Fruit fly (Drosophila melanogaster) whole organism, embryonic: Measurements from ENCODE around the gene Coa8.

Experiments used
- Aef1 ChIP-seq: fragments of 200-800 bp; sonication (Bioruptor generic); IDR thresholded peaks from 3 replicates; pipeline ENCODE4 v1.3.6; 2022; ENCODE audit warnings: missing biosample characterization, missing genetic modification characterization
- Bgb ChIP-seq: fragments of 200-800 bp; sonication (Bioruptor generic); IDR thresholded peaks from 2 replicates; pipeline ENCODE4 v1.3.6; 2022; ENCODE audit warnings: missing biosample characterization, missing genetic modification characterization; ENCODE audit not compliant: partially characterized antibody
- CG10274 ChIP-seq: fragments of 200-800 bp; sonication (Bioruptor generic); optimal IDR thresholded peaks from 3 replicates; lab custom pipeline; 2017; ENCODE audit warnings: missing biosample characterization, mild to moderate bottlenecking, missing genetic modification characterization
- CG10366 ChIP-seq: fragments of 200-800 bp; sonication (Bioruptor generic); IDR thresholded peaks from 2 replicates; pipeline ENCODE4 v1.3.6; 2022; ENCODE audit warnings: missing biosample characterization, missing genetic modification characterization
- CG11695 ChIP-seq: fragments of 200-800 bp; sonication (Bioruptor generic); IDR thresholded peaks from 3 replicates; pipeline ENCODE4 v1.3.6; 2022; ENCODE audit warnings: missing biosample characterization, missing genetic modification characterization
- CG12155 ChIP-seq: fragments of 200-800 bp; sonication (Bioruptor generic); optimal IDR thresholded peaks from 3 replicates; lab custom pipeline; 2016; ENCODE audit warnings: missing biosample characterization, missing genetic modification characterization
- CG12219 ChIP-seq: fragments of 200-800 bp; sonication (Bioruptor generic); optimal IDR thresholded peaks from 3 replicates; lab custom pipeline; 2018; ENCODE audit warnings: missing biosample characterization, mild to moderate bottlenecking, missing genetic modification characterization
- CG3065 ChIP-seq: fragments of 200-800 bp; sonication (Bioruptor generic); optimal IDR thresholded peaks from 2 replicates; lab custom pipeline; 2016; ENCODE audit warnings: missing biosample characterization, missing genetic modification characterization
- CG34376 ChIP-seq: fragments of 200-800 bp; sonication (Bioruptor generic); optimal IDR thresholded peaks from 2 replicates; lab custom pipeline; 2018; ENCODE audit warnings: missing biosample characterization, mild to moderate bottlenecking, missing genetic modification characterization
- CG5953 ChIP-seq: fragments of 200-800 bp; sonication (Bioruptor generic); IDR thresholded peaks from 2 replicates; pipeline ENCODE4 v1.3.6; 2022; ENCODE audit warnings: missing biosample characterization, missing genetic modification characterization
- CG6254 ChIP-seq: fragments of 200-800 bp; sonication (Bioruptor generic); optimal IDR thresholded peaks from 3 replicates; lab custom pipeline; 2017; ENCODE audit warnings: mild to moderate bottlenecking, missing biosample characterization, missing genetic modification reagents, missing genetic modification characterization
- CG6654 ChIP-seq: fragments of 200-800 bp; sonication (Bioruptor generic); optimal IDR thresholded peaks from 2 replicates; lab custom pipeline; 2017; ENCODE audit warnings: missing biosample characterization, mild to moderate bottlenecking, missing genetic modification characterization
- CG6765 ChIP-seq: fragments of 200-800 bp; sonication (Bioruptor generic); optimal IDR thresholded peaks from 3 replicates; lab custom pipeline; 2017; ENCODE audit warnings: missing biosample characterization, mild to moderate bottlenecking, missing genetic modification characterization
- CG6854 ChIP-seq: fragments of 200-800 bp; sonication (Bioruptor generic); optimal IDR thresholded peaks from 3 replicates; lab custom pipeline; 2017; ENCODE audit warnings: missing biosample characterization, mild to moderate bottlenecking, missing genetic modification characterization
- CG7357 ChIP-seq: fragments of 200-800 bp; sonication (Bioruptor generic); IDR thresholded peaks from 3 replicates; pipeline ENCODE4 v1.3.6; 2022; ENCODE audit warnings: missing biosample characterization, missing genetic modification characterization
- CG7745 ChIP-seq: fragments of 200-800 bp; sonication (Bioruptor generic); optimal IDR thresholded peaks from 2 replicates; lab custom pipeline; 2018; ENCODE audit warnings: missing biosample characterization, mild to moderate bottlenecking, missing genetic modification characterization, moderate library complexity
- CG7839 ChIP-seq: fragments of 200-800 bp; sonication (Bioruptor generic); optimal IDR thresholded peaks from 3 replicates; lab custom pipeline; 2018; ENCODE audit warnings: missing biosample characterization, mild to moderate bottlenecking, missing genetic modification characterization, moderate library complexity
- CG7928 ChIP-seq: fragments of 200-800 bp; sonication (Bioruptor generic); optimal IDR thresholded peaks from 2 replicates; lab custom pipeline; 2017; ENCODE audit warnings: missing biosample characterization, mild to moderate bottlenecking, missing genetic modification characterization
- CG7987 ChIP-seq: fragments of 200-800 bp; sonication (Bioruptor generic); optimal IDR thresholded peaks from 2 replicates; lab custom pipeline; 2018; ENCODE audit warnings: missing biosample characterization, mild to moderate bottlenecking, missing genetic modification characterization, moderate library complexity
- CG8359 ChIP-seq: fragments of 200-800 bp; sonication (Bioruptor generic); optimal IDR thresholded peaks from 2 replicates; lab custom pipeline; 2017; ENCODE audit warnings: missing biosample characterization, mild to moderate bottlenecking, missing genetic modification characterization, borderline replicate concordance
- CG9437 ChIP-seq: fragments of 200-800 bp; sonication (Bioruptor generic); optimal IDR thresholded peaks from 2 replicates; lab custom pipeline; 2018; ENCODE audit warnings: missing biosample characterization, mild to moderate bottlenecking, missing genetic modification characterization
- CkIIα-i1 ChIP-seq: fragments of 200-800 bp; sonication (Bioruptor generic); IDR thresholded peaks from 2 replicates; pipeline ENCODE4 v1.3.6; 2022; ENCODE audit warnings: missing biosample characterization, missing genetic modification characterization
- Dip2 ChIP-seq: fragments of 200-800 bp; sonication (Bioruptor generic); IDR thresholded peaks from 2 replicates; pipeline ENCODE4 v1.3.6; 2022; ENCODE audit warnings: missing biosample characterization, missing genetic modification characterization
- Ets65A ChIP-seq: fragments of 200-800 bp; sonication (Bioruptor generic); peaks from one replicate; lab custom pipeline; 2016; ENCODE audit warnings: missing biosample characterization, missing genetic modification characterization
- Ets97D ChIP-seq: fragments of 200-800 bp; sonication (Bioruptor generic); optimal IDR thresholded peaks from 3 replicates; lab custom pipeline; 2016; ENCODE audit warnings: missing biosample characterization, missing genetic modification characterization
- Fer1 ChIP-seq: fragments of 200-800 bp; sonication (Bioruptor generic); optimal IDR thresholded peaks from 2 replicates; lab custom pipeline; 2017; ENCODE audit warnings: missing biosample characterization, mild to moderate bottlenecking, missing genetic modification characterization
- Hr51 ChIP-seq, 2 experiments: fragments of 200-800 bp; sonication (Bioruptor generic); optimal IDR thresholded peaks; 2 replicates in 1 of 2; 3 replicates in 1 of 2; lab custom pipeline; 2016 to 2018; ENCODE audit warnings: missing biosample characterization in 2 of 2, missing genetic modification characterization in 2 of 2, mild to moderate bottlenecking in 1 of 2, moderate library complexity in 1 of 2
- Mrtf ChIP-seq: fragments of 200-800 bp; sonication (Bioruptor generic); IDR thresholded peaks from 3 replicates; pipeline ENCODE4 v1.3.6; 2022; ENCODE audit warnings: missing biosample characterization, missing genetic modification characterization
- Optix ChIP-seq: fragments of 200-800 bp; sonication (Bioruptor generic); IDR thresholded peaks from 3 replicates; pipeline ENCODE4 v1.3.6; 2022; ENCODE audit warnings: missing biosample characterization, missing genetic modification characterization
- PHDP ChIP-seq: fragments of 200-800 bp; sonication (Bioruptor generic); optimal IDR thresholded peaks from 3 replicates; lab custom pipeline; 2018; ENCODE audit warnings: missing biosample characterization, mild to moderate bottlenecking, missing genetic modification characterization, moderate library complexity
- Side ChIP-seq: fragments of 200-800 bp; sonication (Bioruptor generic); optimal IDR thresholded peaks from 2 replicates; lab custom pipeline; 2016; ENCODE audit warnings: missing biosample characterization, missing genetic modification characterization
- Ssrp ChIP-seq: fragments of 200-800 bp; sonication (Bioruptor generic); optimal IDR thresholded peaks from 2 replicates; lab custom pipeline; 2018; ENCODE audit warnings: missing biosample characterization, mild to moderate bottlenecking, missing genetic modification characterization, moderate library complexity
- Vsx1 ChIP-seq: fragments of 200-800 bp; sonication (Bioruptor generic); optimal IDR thresholded peaks from 2 replicates; lab custom pipeline; 2017; ENCODE audit warnings: missing biosample characterization, mild to moderate bottlenecking, missing genetic modification characterization, missing genetic modification reagents
- aop ChIP-seq: fragments of 200-800 bp; sonication (Bioruptor generic); IDR thresholded peaks from 2 replicates; pipeline ENCODE4 v1.3.6; 2022; ENCODE audit warnings: missing biosample characterization, missing genetic modification characterization
- bbx ChIP-seq: fragments of 200-800 bp; sonication (Bioruptor generic); IDR thresholded peaks from 2 replicates; pipeline ENCODE4 v1.3.6; 2022; ENCODE audit warnings: missing biosample characterization, missing genetic modification characterization; ENCODE audit not compliant: partially characterized antibody
- bigmax ChIP-seq: fragments of 200-800 bp; sonication (Bioruptor generic); optimal IDR thresholded peaks from 2 replicates; lab custom pipeline; 2018; ENCODE audit warnings: missing biosample characterization, mild to moderate bottlenecking, missing genetic modification characterization
- chn ChIP-seq: fragments of 200-800 bp; sonication (Bioruptor generic); optimal IDR thresholded peaks from 2 replicates; lab custom pipeline; 2016; ENCODE audit warnings: missing biosample characterization, missing genetic modification characterization
- croc ChIP-seq: fragments of 200-800 bp; sonication (Bioruptor generic); conservative IDR thresholded peaks from 3 replicates; pipeline ENCODE4 v1.3.6; 2022; ENCODE audit warnings: missing biosample characterization, missing genetic modification characterization
- exex ChIP-seq: fragments of 200-800 bp; sonication (Bioruptor generic); optimal IDR thresholded peaks from 4 replicates; lab custom pipeline; 2018; ENCODE audit warnings: missing biosample characterization, mild to moderate bottlenecking, missing genetic modification characterization, moderate library complexity
- fu2 ChIP-seq: fragments of 200-800 bp; sonication (Bioruptor generic); optimal IDR thresholded peaks from 2 replicates; lab custom pipeline; 2016; ENCODE audit warnings: missing biosample characterization, missing genetic modification characterization
- gsb ChIP-seq: fragments of 200-800 bp; sonication (Bioruptor generic); IDR thresholded peaks from 2 replicates; pipeline ENCODE4 v1.3.6; 2022; ENCODE audit warnings: missing biosample characterization, missing genetic modification characterization
- luna ChIP-seq: fragments of 200-800 bp; sonication (Bioruptor generic); optimal IDR thresholded peaks from 2 replicates; lab custom pipeline; 2016; ENCODE audit warnings: missing biosample characterization, missing genetic modification characterization
- mld ChIP-seq: fragments of 200-800 bp; sonication (Bioruptor generic); IDR thresholded peaks from 3 replicates; pipeline ENCODE4 v1.3.6; 2022; ENCODE audit warnings: missing biosample characterization, missing genetic modification characterization; ENCODE audit not compliant: partially characterized antibody
- nom ChIP-seq: fragments of 200-800 bp; sonication (Bioruptor generic); optimal IDR thresholded peaks from 2 replicates; lab custom pipeline; 2017; ENCODE audit warnings: missing biosample characterization, missing genetic modification characterization, mild to moderate bottlenecking, moderate library complexity, missing genetic modification reagents
- pho ChIP-seq: fragments of 200-800 bp; sonication (Bioruptor generic); optimal IDR thresholded peaks from 2 replicates; lab custom pipeline; 2016; ENCODE audit warnings: missing biosample characterization, missing genetic modification characterization
- sd ChIP-seq: fragments of 200-800 bp; sonication (Bioruptor generic); optimal IDR thresholded peaks from 3 replicates; lab custom pipeline; 2018; ENCODE audit warnings: missing biosample characterization, mild to moderate bottlenecking, missing genetic modification characterization, moderate library complexity
- sisA ChIP-seq: fragments of 200-800 bp; sonication (Bioruptor generic); IDR thresholded peaks from 2 replicates; pipeline ENCODE4 v1.3.6; 2022; ENCODE audit warnings: missing biosample characterization, missing genetic modification characterization
- tin ChIP-seq: fragments of 200-800 bp; sonication (Bioruptor generic); optimal IDR thresholded peaks from 3 replicates; lab custom pipeline; 2016; ENCODE audit warnings: missing biosample characterization, missing genetic modification characterization
- ttk ChIP-seq: fragments of 200-800 bp; sonication (Bioruptor generic); IDR thresholded peaks from 2 replicates; pipeline ENCODE4 v2.1.2; 2022; ENCODE audit warnings: missing biosample characterization, missing genetic modification characterization
- twi ChIP-seq: fragments of 200-800 bp; optimal IDR thresholded peaks from 2 replicates; lab custom pipeline; 2019; ENCODE audit warnings: missing biosample characterization, mild to moderate bottlenecking, missing genetic modification characterization, moderate library complexity
- wor ChIP-seq: fragments of 200-800 bp; sonication (Bioruptor generic); IDR thresholded peaks from 2 replicates; pipeline ENCODE4 v1.3.6; 2022; ENCODE audit warnings: missing biosample characterization, missing genetic modification characterization

The Coa8 gene

dm6 chrX:1880139-1880556 lies at the start of gene Coa8 (continued):
- TF ChIP-seq CG11695 (GFP tag; lab: Robert Waterston, UW), result peak; percentile 49; the same call in 2 of the 3 replicates
- peak; percentile 30 for TF ChIP-seq CG34376 (GFP tag; lab: Kevin White, UChicago)
- no peak for TF ChIP-seq wor (GFP tag; lab: Robert Waterston, UW)
- no peak for TF ChIP-seq Vsx1 (GFP tag; lab: Kevin White, UChicago)
- TF ChIP-seq CG6254 (GFP tag; lab: Kevin White, UChicago), result no peak
- no peak for TF ChIP-seq CG8359 (GFP tag; lab: Kevin White, UChicago)
- TF ChIP-seq exex, result no peak
- TF ChIP-seq sisA (GFP tag; lab: Robert Waterston, UW), result peak; percentile 40
- peak; percentile 93 for TF ChIP-seq Ets65A (GFP tag; lab: Kevin White, UChicago)
- no peak for TF ChIP-seq aop (GFP tag; lab: Robert Waterston, UW)
- TF ChIP-seq Mrtf, result no peak
- TF ChIP-seq CG7987 (GFP tag; lab: Kevin White, UChicago), result no peak
- TF ChIP-seq CG10366, result peak; percentile 41
- TF ChIP-seq Optix (GFP tag; lab: Robert Waterston, UW), result 0 out of 3 replicates have a peak, but pooled peaks have one; percentile 25
- no peak for TF ChIP-seq twi (tag; lab: Kevin White, UChicago)
- TF ChIP-seq Ssrp (tag; lab: Kevin White, UChicago), result peak; percentile 23
- peak; percentile 11 for TF ChIP-seq CG9437
- no peak for TF ChIP-seq luna
- TF ChIP-seq bbx (GFP tag; lab: Robert Waterston, UW), result peak; percentile 7; the same call in 1 of the 2 replicates
- TF ChIP-seq fu2 (GFP tag; lab: Kevin White, UChicago), result no peak
- TF ChIP-seq CG5953 (GFP tag; lab: Robert Waterston, UW), result no peak
- no peak for TF ChIP-seq CG6654 (GFP tag; lab: Kevin White, UChicago)
- no peak for TF ChIP-seq bigmax (GFP tag; lab: Kevin White, UChicago)
- TF ChIP-seq gsb (GFP tag; lab: Robert Waterston, UW), result no peak
- peak; percentile 44 for TF ChIP-seq pho (GFP tag; lab: Kevin White, UChicago)
- TF ChIP-seq PHDP, result peak; percentile 30
- TF ChIP-seq nom (GFP tag; lab: Kevin White, UChicago), result no peak
- no peak for TF ChIP-seq CkIIα-i1 (GFP tag; lab: Robert Waterston, UW)
- no peak for TF ChIP-seq croc (GFP tag; lab: Robert Waterston, UW)
- no peak for TF ChIP-seq Side (GFP tag; lab: Kevin White, UChicago)
- 0 out of 3 replicates have a peak, but pooled peaks have one; percentile 5 for TF ChIP-seq CG7357 (GFP tag; lab: Robert Waterston, UW)
- TF ChIP-seq Dip2 (GFP tag; lab: Robert Waterston, UW), result no peak
- TF ChIP-seq CG10274 (GFP tag; lab: Kevin White, UChicago), result peak; percentile 19
- TF ChIP-seq CG7745 (tag; lab: Kevin White, UChicago), result no peak
- TF ChIP-seq chn (GFP tag; lab: Kevin White, UChicago), result peak; percentile 34
- no peak for TF ChIP-seq CG6854 (GFP tag; lab: Kevin White, UChicago)
- no peak for TF ChIP-seq CG7928 (GFP tag; lab: Kevin White, UChicago)
- no peak for TF ChIP-seq CG3065 (GFP tag; lab: Kevin White, UChicago)
- TF ChIP-seq tin (GFP tag; lab: Kevin White, UChicago), result no peak
- peak in 1 of 2 experiments; percentile 34 for TF ChIP-seq Hr51 (GFP tag; optimal IDR thresholded peaks at IDR 0.05; lab: Kevin White, UChicago)
- TF ChIP-seq CG6765 (GFP tag; lab: Kevin White, UChicago), result peak; percentile 17
- peak; percentile 11 for TF ChIP-seq CG12155 (GFP tag; lab: Kevin White, UChicago)
- TF ChIP-seq mld (GFP tag; lab: Robert Waterston, UW), result peak; percentile 57; the same call in 1 of the 3 replicates
- TF ChIP-seq ttk (GFP tag; lab: Robert Waterston, UW), result peak; percentile 18; the same call in 1 of the 2 replicates
- peak; percentile 39; the same call in 1 of the 2 replicates for TF ChIP-seq Bgb (GFP tag; lab: Robert Waterston, UW)
- no peak for TF ChIP-seq sd (tag; lab: Kevin White, UChicago)
- peak; percentile 26; the same call in 2 of the 3 replicates for TF ChIP-seq Aef1 (GFP tag; lab: Robert Waterston, UW)
- TF ChIP-seq CG7839, result no peak
- no peak for TF ChIP-seq CG12219
- TF ChIP-seq Fer1 (GFP tag; lab: Kevin White, UChicago), result peak; percentile 34
- peak; percentile 9 for TF ChIP-seq Ets97D (GFP tag; lab: Kevin White, UChicago)
